Worm (Caenorhabditis elegans): ENCODE data around the gene F54D5.17.

The F54D5.17 gene

DNA sequence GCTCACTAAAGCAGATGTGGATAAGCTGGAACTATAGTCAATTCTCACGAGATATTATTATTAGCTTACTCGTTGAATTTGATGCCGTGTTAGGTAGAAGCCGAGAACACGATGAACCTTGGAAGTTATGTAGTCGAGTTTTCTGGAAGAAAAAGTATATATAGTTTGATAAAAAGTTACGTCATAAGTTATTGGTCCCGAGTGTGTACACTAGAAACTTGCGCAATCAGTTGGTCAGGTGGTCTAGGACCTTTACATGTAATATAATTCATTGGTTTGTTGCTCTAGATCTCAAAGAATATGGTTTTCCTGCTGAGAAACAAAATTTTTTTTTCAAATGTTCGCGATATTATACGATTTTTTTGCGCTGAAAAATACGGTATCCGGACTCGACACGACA is 20.5 kb upstream of the F54D5.17 start:
- TF ChIP-seq flt-1 (GFP tag; IDR thresholded peaks at IDR 0.05) (no peak), klf-2 (GFP tag; conservative IDR thresholded peaks at IDR 0.05) (no peak), ref-1 (GFP tag; conservative IDR thresholded peaks at IDR 0.05) (no peak), med-1 (GFP tag; optimal IDR thresholded peaks at IDR 0.05; ENCODE audit: insufficient read depth) (no peak), ztf-29 (GFP tag; IDR thresholded peaks at IDR 0.05) (no peak), ztf-23 (GFP tag; IDR thresholded peaks at IDR 0.05) (no peak), cog-1 (tag; optimal IDR thresholded peaks at IDR 0.05) (no peak)

DNA sequence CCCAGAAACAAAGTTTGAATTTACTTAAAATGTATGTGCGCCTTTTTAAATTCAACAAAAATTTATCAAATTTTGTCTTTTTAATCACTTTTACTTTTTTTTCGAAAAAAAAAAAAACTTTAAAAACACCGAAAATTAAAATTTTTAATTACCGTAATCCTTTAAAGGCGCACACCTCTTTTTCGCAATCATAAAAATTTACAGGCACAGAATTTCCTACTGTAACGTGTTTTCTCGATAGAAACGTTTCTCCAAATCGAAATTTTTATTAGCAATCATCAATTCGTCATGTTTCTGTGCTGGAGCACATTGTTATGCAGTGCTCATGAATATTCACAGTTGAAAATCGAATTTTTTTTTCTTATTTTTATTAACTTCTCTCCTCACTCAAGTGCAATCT is 19.9 kb upstream of the F54D5.17 start:
- no peak for TF ChIP-seq tab-1 (GFP tag; IDR thresholded peaks at IDR 0.05)
- no peak for TF ChIP-seq med-1 (GFP tag; optimal IDR thresholded peaks at IDR 0.05; ENCODE audit: insufficient read depth)
- TF ChIP-seq ref-1 (GFP tag; conservative IDR thresholded peaks at IDR 0.05), result no peak
- TF ChIP-seq ztf-23 (GFP tag; IDR thresholded peaks at IDR 0.05), result no peak
- no peak for TF ChIP-seq klf-2 (GFP tag; conservative IDR thresholded peaks at IDR 0.05)
- TF ChIP-seq T22C8.4 (GFP tag; IDR thresholded peaks at IDR 0.05), result no peak
- no peak for TF ChIP-seq flt-1 (GFP tag; IDR thresholded peaks at IDR 0.05)
- no peak for TF ChIP-seq ztf-29 (GFP tag; IDR thresholded peaks at IDR 0.05)
- TF ChIP-seq cog-1 (tag; optimal IDR thresholded peaks at IDR 0.05), result no peak

DNA sequence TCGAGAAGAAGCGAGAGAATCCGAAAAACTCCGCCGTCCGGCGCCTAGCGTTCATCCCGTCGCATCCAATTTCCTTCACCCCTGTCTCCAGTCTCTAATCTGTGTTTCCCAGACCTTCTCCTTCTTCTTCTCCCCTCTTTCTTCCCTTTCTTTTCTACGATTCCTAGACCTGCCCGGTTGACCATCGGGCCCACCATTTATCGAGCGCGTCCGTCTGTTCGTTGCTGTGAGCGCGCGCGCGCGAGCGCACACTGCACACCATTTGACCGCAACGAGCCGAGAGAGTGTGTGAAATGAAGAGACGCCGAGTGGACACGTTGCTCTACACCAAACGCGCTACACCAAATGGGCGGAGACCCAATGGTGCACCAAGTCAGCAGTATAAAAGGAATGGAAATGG is 19.3 kb upstream of the F54D5.17 start:
- no peak for TF ChIP-seq klf-2 (GFP tag; conservative IDR thresholded peaks at IDR 0.05)
- no peak for TF ChIP-seq cog-1 (tag; optimal IDR thresholded peaks at IDR 0.05)
- no peak for TF ChIP-seq ztf-29 (GFP tag; IDR thresholded peaks at IDR 0.05)
- no peak for TF ChIP-seq ref-1 (GFP tag; conservative IDR thresholded peaks at IDR 0.05)
- no peak for TF ChIP-seq flt-1 (GFP tag; IDR thresholded peaks at IDR 0.05)
- TF ChIP-seq ztf-23 (GFP tag; IDR thresholded peaks at IDR 0.05), result 0 out of 2 replicates have a peak, but pooled peaks have one; percentile 18
- TF ChIP-seq med-1 (GFP tag; optimal IDR thresholded peaks at IDR 0.05; ENCODE audit: insufficient read depth), result no peak
- no peak for TF ChIP-seq tab-1 (GFP tag; IDR thresholded peaks at IDR 0.05)

DNA sequence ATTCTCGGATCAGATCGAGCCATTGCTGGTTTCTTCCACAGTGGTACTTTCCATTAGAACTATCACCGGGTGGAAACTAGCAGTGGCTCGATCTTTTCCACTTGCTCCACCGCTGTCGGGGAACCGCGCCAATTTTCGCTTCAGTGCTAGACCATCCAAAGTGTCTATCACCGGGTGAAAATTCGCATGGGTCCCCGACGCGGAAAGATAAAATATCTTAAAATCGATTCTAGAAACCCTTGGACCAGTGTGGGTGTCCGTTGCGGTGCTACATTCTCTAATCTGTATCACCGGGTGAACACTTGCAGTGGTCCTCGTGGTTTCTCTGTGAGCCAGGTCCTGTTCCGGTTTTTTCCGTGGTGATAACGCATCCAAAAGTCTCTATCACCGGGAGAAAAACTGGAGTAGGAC is 18.8 kb upstream of the F54D5.17 start:
- peak; percentile 76 for TF ChIP-seq flt-1 (GFP tag; IDR thresholded peaks at IDR 0.05)
- peak; percentile 45; the same call in 1 of the 2 replicates for TF ChIP-seq T22C8.4 (GFP tag; IDR thresholded peaks at IDR 0.05)
- TF ChIP-seq klf-2 (GFP tag; conservative IDR thresholded peaks at IDR 0.05), result no peak
- TF ChIP-seq cog-1 (tag; optimal IDR thresholded peaks at IDR 0.05), result no peak
- TF ChIP-seq ztf-23 (GFP tag; IDR thresholded peaks at IDR 0.05), result no peak

DNA sequence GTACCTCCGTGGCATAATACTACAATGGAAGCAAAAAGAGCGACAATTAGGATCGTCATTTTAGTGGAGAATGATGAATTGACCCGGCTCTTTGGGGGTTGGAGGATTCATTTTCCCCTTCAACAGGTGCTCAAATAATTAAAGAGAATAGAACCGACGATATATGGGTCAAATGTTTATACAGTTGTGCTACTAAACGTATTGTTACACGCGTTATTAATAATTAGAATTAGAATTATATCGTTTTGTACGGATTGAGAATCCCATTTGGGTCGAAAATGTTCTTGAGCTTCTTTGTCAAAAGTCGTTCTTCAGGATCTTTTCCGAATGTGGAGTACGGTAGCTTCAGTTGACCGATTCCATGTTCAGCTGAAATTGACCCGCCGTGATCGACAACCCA is 17.7 kb upstream of the F54D5.17 start, which contains the start of gene Y62F5A.9:
Gene Y62F5A.9, minus strand, starts transcription at position 101 of the 400 bp plus-strand sequence.
- no peak for TF ChIP-seq cog-1 (tag; optimal IDR thresholded peaks at IDR 0.05)

DNA sequence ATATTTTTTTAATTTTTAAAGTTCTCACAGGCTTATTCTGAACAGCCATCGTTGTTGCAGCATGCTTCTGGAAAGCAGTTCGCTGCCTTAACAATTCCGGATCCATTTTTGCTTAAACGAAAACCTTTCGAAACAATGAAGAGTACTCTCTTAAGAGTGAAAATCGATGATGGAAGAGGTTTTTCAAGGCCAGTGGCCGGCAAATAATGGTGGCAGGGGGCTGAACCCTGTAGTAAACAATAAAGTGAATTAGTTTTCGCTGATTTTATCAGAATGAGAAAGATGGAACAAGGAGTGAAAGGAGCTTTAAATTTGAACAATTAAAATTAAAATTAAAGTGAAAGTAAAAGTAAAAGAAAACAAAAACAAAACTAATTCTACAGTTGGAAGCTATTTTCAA is 14.1 kb upstream of the F54D5.17 start, which contains the start of gene gtf-2E2:
Gene gtf-2E2, minus strand, starts transcription at position 111 of the 400 bp plus-strand sequence.
- TF ChIP-seq T22C8.4 (GFP tag; IDR thresholded peaks at IDR 0.05) (peak; percentile 62), med-1 (GFP tag; optimal IDR thresholded peaks at IDR 0.05; ENCODE audit: insufficient read depth) (no peak)

DNA sequence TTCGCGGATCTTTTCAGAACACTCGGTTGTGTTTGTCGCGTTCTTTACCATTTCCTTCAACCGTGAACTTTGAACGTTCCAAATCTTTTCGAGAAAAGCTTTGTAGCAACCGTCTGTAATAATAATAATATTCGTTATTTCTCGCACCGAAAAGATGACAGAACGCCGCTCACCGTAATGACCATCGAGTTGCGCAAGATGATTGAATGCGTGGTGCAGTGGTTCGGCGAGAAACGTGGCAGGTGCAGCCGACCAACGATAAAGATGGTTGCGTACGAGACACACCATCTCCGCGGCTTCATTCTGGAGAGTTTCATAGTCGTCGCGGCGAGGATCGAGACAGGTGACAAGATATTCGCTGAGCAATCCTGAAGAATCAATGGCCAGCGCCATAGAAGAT is 13.5 kb upstream of the F54D5.17 start:
- TF ChIP-seq klf-2 (GFP tag; conservative IDR thresholded peaks at IDR 0.05), result no peak
- TF ChIP-seq ztf-29 (GFP tag; IDR thresholded peaks at IDR 0.05), result no peak
- TF ChIP-seq tab-1 (GFP tag; IDR thresholded peaks at IDR 0.05), result no peak
- no peak for TF ChIP-seq med-1 (GFP tag; optimal IDR thresholded peaks at IDR 0.05; ENCODE audit: insufficient read depth)
- TF ChIP-seq ztf-23 (GFP tag; IDR thresholded peaks at IDR 0.05), result no peak
- no peak for TF ChIP-seq ref-1 (GFP tag; conservative IDR thresholded peaks at IDR 0.05)
- no peak for TF ChIP-seq T22C8.4 (GFP tag; IDR thresholded peaks at IDR 0.05)
- TF ChIP-seq cog-1 (tag; optimal IDR thresholded peaks at IDR 0.05), result no peak
- TF ChIP-seq flt-1 (GFP tag; IDR thresholded peaks at IDR 0.05), result no peak

DNA sequence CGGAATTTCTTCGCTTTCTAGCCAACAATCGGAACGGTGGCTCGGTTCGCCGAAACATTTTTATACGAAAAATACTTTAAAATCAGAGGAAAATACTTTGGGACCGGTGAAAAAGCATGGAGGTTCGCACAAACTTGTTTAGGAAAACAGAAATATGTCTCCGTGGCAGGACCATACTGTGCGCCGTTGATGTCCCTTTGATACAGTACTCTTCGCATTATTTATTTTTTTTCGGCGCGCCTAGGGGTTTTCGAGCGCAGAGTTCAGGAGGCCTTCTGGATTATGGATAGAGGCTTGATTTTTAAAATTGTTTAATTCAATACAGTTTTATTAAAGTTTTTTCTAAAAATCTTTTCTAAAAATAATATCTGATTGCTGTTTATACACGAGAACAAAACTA is 11.7 kb upstream of the F54D5.17 start, which contains the start of gene F54D5.9:
Gene F54D5.9, minus strand, starts transcription at position 115 of the 400 bp plus-strand sequence.
- no peak for TF ChIP-seq med-1 (GFP tag; optimal IDR thresholded peaks at IDR 0.05; ENCODE audit: insufficient read depth)
- no peak for TF ChIP-seq flt-1 (GFP tag; IDR thresholded peaks at IDR 0.05)
- TF ChIP-seq klf-2 (GFP tag; conservative IDR thresholded peaks at IDR 0.05), result no peak

DNA sequence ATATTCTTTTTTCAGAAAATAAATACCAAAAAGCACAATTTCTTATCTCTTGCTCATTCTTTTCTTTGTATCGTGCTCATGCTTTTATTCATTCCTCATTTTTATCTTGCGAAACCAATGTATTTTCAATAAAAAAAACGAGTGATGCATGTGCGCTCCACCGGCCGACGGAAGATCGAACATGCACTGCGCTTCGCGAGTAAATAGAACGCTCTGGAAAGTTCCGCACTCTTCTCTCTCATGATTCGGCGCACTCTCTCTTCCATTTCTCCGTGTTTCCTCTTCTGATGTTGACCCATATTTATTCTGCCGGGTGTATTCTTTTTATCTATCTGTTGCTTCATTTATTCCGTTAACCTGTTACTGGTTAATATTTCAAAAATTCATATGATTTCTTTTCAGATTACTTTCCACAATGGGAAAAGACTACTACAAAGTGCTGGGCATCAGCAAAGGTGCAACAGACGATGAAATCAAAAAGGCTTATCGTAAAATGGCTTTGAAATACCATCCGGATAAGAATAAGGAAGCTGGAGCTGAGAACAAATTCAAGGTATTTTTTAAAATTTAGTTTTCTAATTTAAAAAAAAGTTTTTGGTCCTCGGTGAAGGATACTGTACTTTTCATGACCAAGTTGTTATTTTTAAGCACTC is 11.0 kb upstream of the F54D5.17 start, which contains the start of gene dnj-13:
Gene dnj-13, plus strand, starts transcription at position 403 of the 653 bp plus-strand sequence.
- TF ChIP-seq ref-1 (GFP tag; conservative IDR thresholded peaks at IDR 0.05) (no peak), ztf-29 (GFP tag; IDR thresholded peaks at IDR 0.05) (no peak), klf-2 (GFP tag; conservative IDR thresholded peaks at IDR 0.05) (no peak), tab-1 (GFP tag; IDR thresholded peaks at IDR 0.05) (peak; percentile 49; the same call in 1 of the 2 replicates), T22C8.4 (GFP tag; IDR thresholded peaks at IDR 0.05) (peak; percentile 49; the same call in 1 of the 2 replicates), med-1 (GFP tag; optimal IDR thresholded peaks at IDR 0.05; ENCODE audit: insufficient read depth) (no peak), ztf-23 (GFP tag; IDR thresholded peaks at IDR 0.05) (peak; percentile 76), cog-1 (tag; optimal IDR thresholded peaks at IDR 0.05) (peak; percentile 88), flt-1 (GFP tag; IDR thresholded peaks at IDR 0.05) (peak; percentile 87)

DNA sequence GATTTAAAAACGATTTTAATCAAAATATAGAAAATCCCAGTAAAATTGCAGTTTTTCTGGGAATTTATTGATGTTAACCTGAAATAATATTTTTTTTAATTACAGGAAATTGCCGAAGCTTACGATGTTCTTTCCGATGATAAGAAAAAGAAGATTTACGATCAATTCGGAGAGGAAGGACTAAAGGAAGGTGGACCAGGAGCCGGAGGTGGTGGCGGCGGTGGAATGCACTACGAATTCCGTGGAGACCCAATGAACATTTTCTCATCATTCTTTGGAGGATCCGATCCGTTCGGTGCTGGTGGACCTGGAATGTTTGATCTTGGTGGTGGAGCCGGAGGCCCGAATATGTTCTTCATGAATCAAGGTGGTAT is 10.5 kb upstream of the F54D5.17 start:
- TF ChIP-seq T22C8.4 (GFP tag; IDR thresholded peaks at IDR 0.05), result no peak
- TF ChIP-seq cog-1 (tag; optimal IDR thresholded peaks at IDR 0.05), result no peak
- TF ChIP-seq klf-2 (GFP tag; conservative IDR thresholded peaks at IDR 0.05), result no peak
- TF ChIP-seq med-1 (GFP tag; optimal IDR thresholded peaks at IDR 0.05; ENCODE audit: insufficient read depth), result no peak
- TF ChIP-seq flt-1 (GFP tag; IDR thresholded peaks at IDR 0.05), result no peak
- no peak for TF ChIP-seq ref-1 (GFP tag; conservative IDR thresholded peaks at IDR 0.05)
- no peak for TF ChIP-seq ztf-29 (GFP tag; IDR thresholded peaks at IDR 0.05)
- no peak for TF ChIP-seq tab-1 (GFP tag; IDR thresholded peaks at IDR 0.05)
- TF ChIP-seq ztf-23 (GFP tag; IDR thresholded peaks at IDR 0.05), result no peak

All from whole organism, midembryonic.